Fruit fly (Drosophila melanogaster) whole organism, embryonic: ENCODE results near the gene RpS2.
A peak's percentile ranks its signal among the peaks of the same experiment; 100 is the strongest.

Experiments
- Bteb2 ChIP-seq: fragments of 200-800 bp; sonication (Bioruptor generic); optimal IDR thresholded peaks from 2 replicates; lab custom pipeline; 2016; ENCODE audit warnings: missing biosample characterization, missing genetic modification characterization
- CG10321 ChIP-seq: fragments of 200-800 bp; sonication (Bioruptor generic); IDR thresholded peaks from 2 replicates; pipeline ENCODE4 v1.3.6; 2022; ENCODE audit warnings: missing biosample characterization, missing genetic modification characterization
- CG10959 ChIP-seq: fragments of 200-800 bp; sonication (Bioruptor generic); IDR thresholded peaks from 2 replicates; pipeline ENCODE4 v1.3.6; 2022; ENCODE audit warnings: missing biosample characterization, missing genetic modification characterization
- CG10979 ChIP-seq: fragments of 200-800 bp; sonication (Bioruptor generic); optimal IDR thresholded peaks from 2 replicates; lab custom pipeline; 2018; ENCODE audit warnings: missing biosample characterization, mild to moderate bottlenecking, missing genetic modification characterization, moderate library complexity
- CG12391 ChIP-seq: fragments of 200-800 bp; sonication (Bioruptor generic); optimal IDR thresholded peaks from 3 replicates; lab custom pipeline; 2018; ENCODE audit warnings: missing biosample characterization, mild to moderate bottlenecking, missing genetic modification characterization, moderate library complexity
- CG13287 ChIP-seq: fragments of 200-800 bp; sonication (Bioruptor generic); IDR thresholded peaks from 2 replicates; pipeline ENCODE4 v1.3.6; 2022; ENCODE audit warnings: missing biosample characterization, missing genetic modification characterization; ENCODE audit not compliant: partially characterized antibody
- CG14050 ChIP-seq: fragments of 200-800 bp; sonication (Bioruptor generic); IDR thresholded peaks from 3 replicates; pipeline ENCODE4 v1.3.6; 2022; ENCODE audit warnings: missing biosample characterization, missing genetic modification characterization
- CG15479 ChIP-seq: fragments of 200-800 bp; sonication (Bioruptor generic); optimal IDR thresholded peaks from 3 replicates; lab custom pipeline; 2019; ENCODE audit warnings: missing biosample characterization, mild to moderate bottlenecking, missing genetic modification characterization, moderate library complexity
- CG1647 ChIP-seq: fragments of 200-800 bp; sonication (Bioruptor generic); optimal IDR thresholded peaks from 3 replicates; lab custom pipeline; 2016; ENCODE audit warnings: missing biosample characterization, missing genetic modification characterization
- CG16815 ChIP-seq: fragments of 200-800 bp; sonication (Bioruptor generic); optimal IDR thresholded peaks from 3 replicates; lab custom pipeline; 2017; ENCODE audit warnings: missing biosample characterization, mild to moderate bottlenecking, missing genetic modification characterization
- CG17359 ChIP-seq: fragments of 200-800 bp; sonication (Bioruptor generic); optimal IDR thresholded peaks from 3 replicates; lab custom pipeline; 2018; ENCODE audit warnings: missing biosample characterization, mild to moderate bottlenecking, missing genetic modification characterization, moderate library complexity
- CG17385 ChIP-seq: fragments of 200-800 bp; sonication (Bioruptor generic); optimal IDR thresholded peaks from 3 replicates; lab custom pipeline; 2018; ENCODE audit warnings: missing biosample characterization, mild to moderate bottlenecking, missing genetic modification characterization
- CG2120 ChIP-seq: fragments of 200-800 bp; sonication (Bioruptor generic); optimal IDR thresholded peaks from 3 replicates; lab custom pipeline; 2016; ENCODE audit warnings: missing biosample characterization, missing genetic modification characterization
- CG2678 ChIP-seq: fragments of 200-800 bp; sonication (Bioruptor generic); optimal IDR thresholded peaks from 3 replicates; lab custom pipeline; 2019; ENCODE audit warnings: missing biosample characterization, mild to moderate bottlenecking, missing genetic modification characterization, moderate library complexity
- CG32772 ChIP-seq: fragments of 200-800 bp; sonication (Bioruptor generic); IDR thresholded peaks from 2 replicates; pipeline ENCODE4 v1.3.6; 2022; ENCODE audit warnings: missing biosample characterization, missing genetic modification characterization
- CG34376 ChIP-seq: fragments of 200-800 bp; sonication (Bioruptor generic); optimal IDR thresholded peaks from 2 replicates; lab custom pipeline; 2018; ENCODE audit warnings: missing biosample characterization, mild to moderate bottlenecking, missing genetic modification characterization
- CG42726 ChIP-seq: fragments of 200-800 bp; sonication (Bioruptor generic); IDR thresholded peaks from 2 replicates; pipeline ENCODE4 v1.3.6; 2022; ENCODE audit warnings: missing biosample characterization, missing genetic modification characterization; ENCODE audit not compliant: partially characterized antibody
- CG4707 ChIP-seq: fragments of 200-800 bp; sonication (Bioruptor generic); optimal IDR thresholded peaks from 2 replicates; lab custom pipeline; 2018; ENCODE audit warnings: missing biosample characterization, mild to moderate bottlenecking, missing genetic modification characterization, moderate library complexity
- CG6683 ChIP-seq: fragments of 200-800 bp; sonication (Bioruptor generic); optimal IDR thresholded peaks from 2 replicates; lab custom pipeline; 2017; ENCODE audit warnings: missing biosample characterization, mild to moderate bottlenecking, missing genetic modification characterization, missing genetic modification reagents
- CG7372 ChIP-seq: fragments of 200-800 bp; sonication (Bioruptor generic); IDR thresholded peaks from 2 replicates; pipeline ENCODE4 v1.3.6; 2022; ENCODE audit warnings: missing biosample characterization, missing genetic modification characterization
- CG7987 ChIP-seq: fragments of 200-800 bp; sonication (Bioruptor generic); optimal IDR thresholded peaks from 2 replicates; lab custom pipeline; 2018; ENCODE audit warnings: missing biosample characterization, mild to moderate bottlenecking, missing genetic modification characterization, moderate library complexity
- CG9215 ChIP-seq: fragments of 200-800 bp; sonication (Bioruptor generic); IDR thresholded peaks from 2 replicates; pipeline ENCODE4 v1.3.6; 2022; ENCODE audit warnings: missing biosample characterization, missing genetic modification characterization
- CG9609 ChIP-seq: fragments of 200-800 bp; sonication (Bioruptor generic); optimal IDR thresholded peaks from 3 replicates; lab custom pipeline; 2016; ENCODE audit warnings: missing biosample characterization, missing genetic modification characterization
- CrebB ChIP-seq: fragments of 200-800 bp; sonication (Bioruptor generic); optimal IDR thresholded peaks from 3 replicates; lab custom pipeline; 2018; ENCODE audit warnings: missing biosample characterization, mild to moderate bottlenecking, missing genetic modification characterization
- D19B ChIP-seq: fragments of 200-800 bp; sonication (Bioruptor generic); optimal IDR thresholded peaks from 2 replicates; lab custom pipeline; 2017; ENCODE audit warnings: missing biosample characterization, mild to moderate bottlenecking, missing genetic modification characterization
- Drgx ChIP-seq: fragments of 200-800 bp; sonication (Bioruptor generic); IDR thresholded peaks from 2 replicates; pipeline ENCODE4 v1.3.6; 2022; ENCODE audit warnings: missing biosample characterization, missing genetic modification characterization
- HLH3B ChIP-seq: fragments of 200-800 bp; sonication (Bioruptor generic); IDR thresholded peaks from 2 replicates; pipeline ENCODE4 v1.3.6; 2022; ENCODE audit warnings: missing biosample characterization, missing genetic modification characterization
- Hsf ChIP-seq: fragments of 200-800 bp; sonication (Bioruptor generic); optimal IDR thresholded peaks from 3 replicates; lab custom pipeline; 2016; ENCODE audit warnings: missing biosample characterization, missing genetic modification characterization
- Med ChIP-seq: fragments of 200-800 bp; sonication (Bioruptor generic); peaks from one replicate; lab custom pipeline; 2016; ENCODE audit warnings: missing biosample characterization, missing genetic modification characterization, mild to moderate bottlenecking, inconsistent platforms, moderate library complexity
- Nf-YA ChIP-seq: fragments of 200-800 bp; sonication (Bioruptor generic); IDR thresholded peaks from 2 replicates; pipeline ENCODE4 v1.3.6; 2022; ENCODE audit warnings: missing biosample characterization, missing genetic modification characterization
- Ptx1 ChIP-seq: fragments of 200-800 bp; sonication (Bioruptor generic); IDR thresholded peaks from 2 replicates; pipeline ENCODE4 v1.3.6; 2022; ENCODE audit warnings: missing biosample characterization, missing genetic modification characterization
- ash1 ChIP-seq: fragments of 200-800 bp; sonication (Bioruptor generic); optimal IDR thresholded peaks from 2 replicates; lab custom pipeline; 2018; ENCODE audit warnings: missing biosample characterization, mild to moderate bottlenecking, missing genetic modification characterization
- crc ChIP-seq: fragments of 200-800 bp; sonication (Bioruptor generic); optimal IDR thresholded peaks from 2 replicates; lab custom pipeline; 2016; ENCODE audit warnings: missing biosample characterization, missing genetic modification characterization
- en ChIP-seq: fragments of 200-800 bp; sonication (Bioruptor generic); optimal IDR thresholded peaks from 2 replicates; lab custom pipeline; 2016; ENCODE audit warnings: missing biosample characterization, missing genetic modification characterization
- esg ChIP-seq: fragments of 200-800 bp; sonication (Bioruptor generic); conservative IDR thresholded peaks from 2 replicates; pipeline ENCODE4 v1.3.6; 2022; ENCODE audit warnings: missing biosample characterization, missing genetic modification characterization
- h ChIP-seq: fragments of >200 bp; optimal IDR thresholded peaks from 2 replicates; lab custom pipeline; 2017
- kah ChIP-seq: fragments of 200-800 bp; sonication (Bioruptor generic); optimal IDR thresholded peaks from 2 replicates; lab custom pipeline; 2018; ENCODE audit warnings: missing biosample characterization, mild to moderate bottlenecking, missing genetic modification characterization
- kay ChIP-seq: fragments of 200-800 bp; sonication (Bioruptor generic); optimal IDR thresholded peaks from 2 replicates; lab custom pipeline; 2016; ENCODE audit warnings: missing biosample characterization, missing genetic modification characterization
- lola ChIP-seq, 3 experiments: fragments of >200 bp in 2 of 3; fragments of 200-800 bp in 1 of 3; sonication (Bioruptor generic) in 1 of 3; optimal IDR thresholded peaks; 2 replicates each; lab custom pipeline; 2017 to 2019; ENCODE audit warnings: missing biosample characterization in 3 of 3, missing genetic modification characterization in 3 of 3, mild to moderate bottlenecking in 1 of 3, moderate library complexity in 1 of 3
- luna ChIP-seq: fragments of 200-800 bp; sonication (Bioruptor generic); optimal IDR thresholded peaks from 2 replicates; lab custom pipeline; 2016; ENCODE audit warnings: missing biosample characterization, missing genetic modification characterization
- otp ChIP-seq: fragments of 200-800 bp; sonication (Bioruptor generic); IDR thresholded peaks from 3 replicates; pipeline ENCODE4, ENCODE4 v1.3.6; 2022; ENCODE audit warnings: missing biosample characterization, missing genetic modification characterization
- pb ChIP-seq: fragments of 200-800 bp; sonication (Bioruptor generic); optimal IDR thresholded peaks from 3 replicates; lab custom pipeline; 2016; ENCODE audit warnings: missing biosample characterization, missing genetic modification characterization
- psq ChIP-seq: fragments of 200-800 bp; sonication (Bioruptor generic); optimal IDR thresholded peaks from 2 replicates; lab custom pipeline; 2017; ENCODE audit warnings: missing biosample characterization, missing genetic modification characterization
- sna ChIP-seq: fragments of 200-800 bp; sonication (Bioruptor generic); IDR thresholded peaks from 2 replicates; pipeline ENCODE4 v1.3.6; 2022; ENCODE audit warnings: missing biosample characterization, missing genetic modification characterization; ENCODE audit not compliant: partially characterized antibody
- sqz ChIP-seq: fragments of 200-800 bp; sonication (Bioruptor generic); optimal IDR thresholded peaks from 3 replicates; lab custom pipeline; 2018; ENCODE audit warnings: missing biosample characterization, mild to moderate bottlenecking, missing genetic modification characterization
- stc ChIP-seq: fragments of 200-800 bp; sonication (Bioruptor generic); IDR thresholded peaks from 2 replicates; pipeline ENCODE4 v1.3.6; 2022; ENCODE audit warnings: missing biosample characterization, missing genetic modification characterization
- stwl ChIP-seq: fragments of 200-800 bp; sonication (Bioruptor generic); optimal IDR thresholded peaks from 3 replicates; lab custom pipeline; 2018; ENCODE audit warnings: missing biosample characterization, mild to moderate bottlenecking, missing genetic modification characterization, moderate library complexity
- tx ChIP-seq: fragments of 200-800 bp; sonication (Bioruptor generic); optimal IDR thresholded peaks from 2 replicates; lab custom pipeline; 2016; ENCODE audit warnings: missing biosample characterization, missing genetic modification characterization
- yki ChIP-seq: fragments of >200 bp; optimal IDR thresholded peaks from 3 replicates; lab custom pipeline; 2018

The RpS2 gene

DNA sequence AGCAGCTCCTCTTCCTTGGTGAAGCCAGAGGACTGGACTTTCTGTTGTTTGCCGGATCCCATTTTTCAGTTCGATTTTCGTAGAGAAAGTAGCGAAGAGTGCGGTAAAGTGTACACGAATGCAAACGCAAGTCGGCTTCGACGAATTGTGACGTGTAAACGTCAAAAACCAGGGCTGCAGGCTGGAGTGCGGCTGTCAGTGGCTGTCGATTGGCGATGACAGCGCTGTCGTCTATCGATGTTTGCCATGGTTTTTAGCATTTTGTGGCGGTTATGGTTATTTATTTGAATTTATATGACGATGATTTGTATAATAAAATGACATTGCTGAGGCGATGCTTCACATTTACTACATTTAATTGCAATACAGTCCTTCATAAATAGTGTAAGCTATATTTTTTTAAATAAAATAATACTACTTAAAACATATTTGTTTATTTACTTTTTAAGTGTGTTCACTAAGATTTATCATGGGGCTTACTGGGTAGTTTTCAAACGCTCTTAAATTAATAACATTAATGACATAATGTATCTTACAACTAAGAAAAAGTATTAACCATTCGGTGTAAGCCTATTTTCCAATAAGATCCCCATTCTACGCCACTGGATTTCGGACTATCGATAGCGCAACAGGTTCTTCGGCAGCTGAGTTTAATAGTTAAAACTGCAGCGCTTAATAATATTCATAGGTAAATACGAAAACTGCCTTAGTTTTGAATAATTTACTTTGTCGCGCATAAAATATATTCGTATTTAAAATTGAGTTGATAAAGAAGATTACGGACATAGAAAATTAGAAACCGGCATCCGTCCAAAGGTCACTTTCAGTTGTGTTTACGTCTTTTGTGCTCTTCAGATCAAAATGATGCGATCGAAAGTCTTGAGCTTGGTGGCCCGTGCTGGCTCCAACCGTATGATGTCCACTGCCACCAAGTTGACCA lies 20.9 kb upstream of the RpS2 start, which contains the start of the genes CG5885 and CG4598 (continued):
- TF ChIP-seq otp, result peak; percentile 42; the same call in 2 of the 3 replicates
- TF ChIP-seq kay (GFP tag; lab: Kevin White, UChicago), result peak; percentile 80
- TF ChIP-seq pb, result no peak
- peak; percentile 62 for TF ChIP-seq Ptx1 (GFP tag; lab: Robert Waterston, UW)
- no peak for TF ChIP-seq CG9609 (GFP tag; lab: Kevin White, UChicago)
- no peak for TF ChIP-seq CG6683 (GFP tag; lab: Kevin White, UChicago)
- no peak for TF ChIP-seq sna (GFP tag; lab: Robert Waterston, UW)
- peak; percentile 47; the same call in 1 of the 2 replicates for TF ChIP-seq CG7372 (GFP tag; lab: Robert Waterston, UW)
- TF ChIP-seq Nf-YA (GFP tag; lab: Robert Waterston, UW), result no peak
- no peak for TF ChIP-seq CG4707 (GFP tag; lab: Kevin White, UChicago)
- TF ChIP-seq CG2120 (GFP tag; lab: Kevin White, UChicago), result peak; percentile 76
- no peak for TF ChIP-seq h (lab: Kevin White, UChicago)
- peak; percentile 13 for TF ChIP-seq D19B (GFP tag; lab: Kevin White, UChicago)
- no peak for TF ChIP-seq CG15479
- TF ChIP-seq luna (GFP tag; lab: Kevin White, UChicago), result no peak
- peak; percentile 52 for TF ChIP-seq CG10959 (GFP tag; lab: Robert Waterston, UW)
- peak; percentile 22 for TF ChIP-seq crc
- TF ChIP-seq sqz, result no peak
- no peak; the same call in 1 of the 2 replicates for TF ChIP-seq HLH3B (GFP tag; lab: Robert Waterston, UW)
- peak; percentile 82 for TF ChIP-seq CG12391 (tag; lab: Kevin White, UChicago)
- TF ChIP-seq lola (GFP tag; optimal IDR thresholded peaks at IDR 0.05; lab: Kevin White, UChicago), result peak in 1 of 3 experiments; percentile 71
- peak; percentile 37; the same call in 1 of the 2 replicates for TF ChIP-seq esg (GFP tag; lab: Robert Waterston, UW)
- no peak for TF ChIP-seq yki
- TF ChIP-seq CG16815 (GFP tag; lab: Kevin White, UChicago), result peak; percentile 40
- peak; percentile 59 for TF ChIP-seq kah
- TF ChIP-seq CG32772 (GFP tag; lab: Robert Waterston, UW), result peak; percentile 28; the same call in 1 of the 2 replicates
- peak; percentile 49 for TF ChIP-seq CG17359 (tag; lab: Kevin White, UChicago)
- peak; percentile 78 for TF ChIP-seq Drgx (GFP tag; lab: Robert Waterston, UW)
- TF ChIP-seq stwl, result peak; percentile 71
- no peak for TF ChIP-seq en (GFP tag; lab: Kevin White, UChicago)
- peak; percentile 51 for TF ChIP-seq stc (GFP tag; lab: Robert Waterston, UW)
- peak; percentile 38 for TF ChIP-seq Hsf (GFP tag; lab: Kevin White, UChicago)
- 0 out of 2 replicates have a peak, but pooled peaks have one; percentile 13 for TF ChIP-seq CG9215 (GFP tag; lab: Robert Waterston, UW)
- TF ChIP-seq Med (GFP tag; lab: Kevin White, UChicago), result peak; percentile 85
- TF ChIP-seq Bteb2 (GFP tag; lab: Kevin White, UChicago), result peak; percentile 15
- peak; percentile 80 for TF ChIP-seq CG13287 (GFP tag; lab: Robert Waterston, UW)
- TF ChIP-seq CG10321, result no peak
- peak; percentile 58 for TF ChIP-seq CG10979 (tag; lab: Kevin White, UChicago)
- no peak for TF ChIP-seq CG1647 (GFP tag; lab: Kevin White, UChicago)
- TF ChIP-seq CG34376 (GFP tag; lab: Kevin White, UChicago), result peak; percentile 3
- peak; percentile 76 for TF ChIP-seq CG42726
- TF ChIP-seq CrebB, result peak; percentile 59
- TF ChIP-seq CG14050 (GFP tag; lab: Robert Waterston, UW), result no peak; the same call in 1 of the 3 replicates
- TF ChIP-seq CG17385 (GFP tag; lab: Kevin White, UChicago), result peak; percentile 64
- TF ChIP-seq CG7987 (GFP tag; lab: Kevin White, UChicago), result no peak
- TF ChIP-seq CG2678 (tag; lab: Kevin White, UChicago), result peak; percentile 76
- TF ChIP-seq tx, result peak; percentile 46
- TF ChIP-seq ash1, result no peak
- TF ChIP-seq psq (GFP tag; lab: Kevin White, UChicago), result peak; percentile 42
